Fruit fly (Drosophila melanogaster): ENCODE data around the gene Larp4B.

The Larp4B gene

DNA sequence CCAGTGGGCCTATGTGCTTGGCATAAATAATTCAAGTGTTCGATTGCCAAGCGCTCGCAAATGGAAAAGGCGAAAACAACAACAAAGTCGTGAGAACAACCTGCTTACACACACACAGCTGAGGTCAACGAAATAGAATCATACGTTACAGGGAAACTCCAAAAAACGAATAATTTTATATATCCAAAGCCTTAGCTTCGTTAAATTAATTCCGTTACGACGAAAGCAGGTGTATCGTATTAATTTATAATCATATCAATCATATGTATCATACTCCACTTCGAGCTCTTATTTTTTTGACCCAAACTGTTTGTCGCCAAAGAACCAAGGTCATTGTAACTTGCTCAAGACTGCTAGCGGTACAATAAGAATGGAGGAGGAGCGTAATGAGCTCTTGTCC, 45.2 kb upstream of the Larp4B start (continued):
- TF ChIP-seq CG43689 (GFP tag; IDR thresholded peaks at IDR 0.05) (no peak), CG14441 (GFP tag; IDR thresholded peaks at IDR 0.05) (peak; percentile 93), Ets65A (GFP tag) (peak; percentile 86), btn (GFP tag; optimal IDR thresholded peaks at IDR 0.05) (peak; percentile 66), Dref (GFP tag; IDR thresholded peaks at IDR 0.05) (no peak), gsb-n (tag; optimal IDR thresholded peaks at IDR 0.05) (peak; percentile 83), abd-A (tag; optimal IDR thresholded peaks at IDR 0.05) (no peak), disco-r (GFP tag; optimal IDR thresholded peaks at IDR 0.05) (peak; percentile 79), Tbp (GFP tag; optimal IDR thresholded peaks at IDR 0.05) (no peak), hbn (GFP tag; IDR thresholded peaks at IDR 0.05; ENCODE audit: partially characterized antibody) (no peak), CG5953 (GFP tag; IDR thresholded peaks at IDR 0.05) (peak; percentile 29; the same call in 1 of the 2 replicates), Mad (GFP tag; optimal IDR thresholded peaks at IDR 0.05) (peak; percentile 65), ranshi (GFP tag; IDR thresholded peaks at IDR 0.05) (peak; percentile 91), CG12155 (GFP tag; optimal IDR thresholded peaks at IDR 0.05) (peak; percentile 76), CG17912 (GFP tag; optimal IDR thresholded peaks at IDR 0.05) (no peak), corto (GFP tag; optimal IDR thresholded peaks at IDR 0.05) (peak; percentile 77), ftz-f1 (GFP tag; optimal IDR thresholded peaks at IDR 0.05) (peak; percentile 93), Doc3 (GFP tag; IDR thresholded peaks at IDR 0.05; ENCODE audit: partially characterized antibody) (no peak), ttk (GFP tag; IDR thresholded peaks at IDR 0.05) (peak; percentile 75), ssp (GFP tag; IDR thresholded peaks at IDR 0.05) (peak; percentile 75), TFAM (GFP tag; optimal IDR thresholded peaks at IDR 0.05) (peak; percentile 27), ham (GFP tag; IDR thresholded peaks at IDR 0.05) (peak; percentile 42; the same call in 1 of the 2 replicates), Hr51 (GFP tag; optimal IDR thresholded peaks at IDR 0.05) (peak; percentile 67 to 87), Fer3 (tag; optimal IDR thresholded peaks at IDR 0.05) (peak; percentile 89), Sox102F (GFP tag; optimal IDR thresholded peaks at IDR 0.05) (peak; percentile 86), CTCF (GFP tag; optimal IDR thresholded peaks at IDR 0.05) (no peak), crol (GFP tag; IDR thresholded peaks at IDR 0.05) (no peak), Myb (GFP tag; optimal IDR thresholded peaks at IDR 0.05) (peak; percentile 48), salm (tag; optimal IDR thresholded peaks at IDR 0.05) (no peak), stwl (tag; optimal IDR thresholded peaks at IDR 0.05) (no peak), Atf-2 (GFP tag; optimal IDR thresholded peaks at IDR 0.05) (peak; percentile 58), CG18599 (GFP tag; optimal IDR thresholded peaks at IDR 0.05) (peak; percentile 91), ara (GFP tag; IDR thresholded peaks at IDR 0.05) (peak; percentile 89), pnt (GFP tag; optimal IDR thresholded peaks at IDR 0.05) (peak; percentile 70), cas (GFP tag; IDR thresholded peaks at IDR 0.05) (peak; percentile 83), fu2 (GFP tag; optimal IDR thresholded peaks at IDR 0.05) (peak; percentile 43), HLH3B (GFP tag; IDR thresholded peaks at IDR 0.05) (peak; percentile 86), CG7987 (GFP tag; optimal IDR thresholded peaks at IDR 0.05) (peak; percentile 78), CG10431 (GFP tag; optimal IDR thresholded peaks at IDR 0.05) (peak; percentile 11), fd102C (GFP tag; optimal IDR thresholded peaks at IDR 0.05) (peak; percentile 25), Antp (GFP tag; optimal IDR thresholded peaks at IDR 0.05) (peak; percentile 81), CG6689 (GFP tag; IDR thresholded peaks at IDR 0.05) (peak; percentile 91), CG17186 (GFP tag; optimal IDR thresholded peaks at IDR 0.05) (peak; percentile 18), CG7556 (GFP tag; optimal IDR thresholded peaks at IDR 0.05) (peak; percentile 88), bcd (GFP tag; optimal IDR thresholded peaks at IDR 0.05) (peak; percentile 88), CG18619 (GFP tag; optimal IDR thresholded peaks at IDR 0.05) (peak; percentile 82), CG6854 (GFP tag; optimal IDR thresholded peaks at IDR 0.05) (peak; percentile 82), nerfin-1 (tag; optimal IDR thresholded peaks at IDR 0.05) (peak; percentile 52), cad (GFP tag; optimal IDR thresholded peaks at IDR 0.05) (no peak), CG17829 (tag; optimal IDR thresholded peaks at IDR 0.05) (peak; percentile 89), HLH54F (GFP tag; optimal IDR thresholded peaks at IDR 0.05) (peak; percentile 77), Bdp1 (GFP tag; optimal IDR thresholded peaks at IDR 0.05) (peak; percentile 53)

Measured in whole organism, embryonic.